Fruit fly (Drosophila melanogaster) whole organism, wandering third instar larva: Measurements from ENCODE around the gene RpS7.

Experiments used
- Abd-B ChIP-seq: fragments of >200 bp; optimal IDR thresholded peaks from 2 replicates; lab custom pipeline; 2017; ENCODE audit warnings: missing biosample characterization, missing genetic modification characterization
- CG32264 ChIP-seq: fragments of 200-800 bp; sonication (Bioruptor generic); optimal IDR thresholded peaks from 2 replicates; lab custom pipeline; 2016; ENCODE audit warnings: missing biosample characterization, missing genetic modification characterization
- CG9705 ChIP-seq: fragments of 200-800 bp; sonication (Bioruptor generic); optimal IDR thresholded peaks from 2 replicates; lab custom pipeline; 2018; ENCODE audit warnings: missing biosample characterization, mild to moderate bottlenecking, missing genetic modification characterization
- CrebA ChIP-seq: fragments of 200-800 bp; sonication (Bioruptor generic); optimal IDR thresholded peaks from 2 replicates; lab custom pipeline; 2016; ENCODE audit warnings: missing biosample characterization, mild to moderate bottlenecking, missing genetic modification characterization, borderline replicate concordance
- Dfd ChIP-seq: fragments of >200 bp; optimal IDR thresholded peaks from 2 replicates; lab custom pipeline; 2017; ENCODE audit warnings: missing biosample characterization, missing genetic modification characterization
- Dif ChIP-seq: fragments of 200-275, 200-300 bp; sonication (Bioruptor generic); optimal IDR thresholded peaks from 2 replicates; lab custom pipeline; 2018; ENCODE audit warnings: missing biosample characterization, missing genetic modification characterization; ENCODE audit not compliant: partially characterized antibody
- GATAd ChIP-seq: sonication (Bioruptor generic); optimal IDR thresholded peaks from 2 replicates; lab custom pipeline; 2016; ENCODE audit warnings: missing biosample characterization, missing genetic modification characterization
- HLH106 ChIP-seq: fragments of 200-800 bp; optimal IDR thresholded peaks from 3 replicates; lab custom pipeline; 2019; ENCODE audit warnings: missing biosample characterization, mild to moderate bottlenecking, missing genetic modification characterization, moderate library complexity
- Hnf4 ChIP-seq: fragments of 200-800 bp; sonication (Bioruptor generic); optimal IDR thresholded peaks from 2 replicates; lab custom pipeline; 2016; ENCODE audit warnings: missing biosample characterization, mild to moderate bottlenecking, missing genetic modification characterization
- Hr78 ChIP-seq: fragments of >200 bp; optimal IDR thresholded peaks from 2 replicates; lab custom pipeline; 2017; ENCODE audit warnings: missing biosample characterization, missing genetic modification characterization
- Hr83 ChIP-seq: fragments of 200-300 bp; sonication (Bioruptor generic); optimal IDR thresholded peaks from 2 replicates; lab custom pipeline; 2016; ENCODE audit warnings: missing biosample characterization, mild to moderate bottlenecking, missing genetic modification characterization, moderate library complexity; ENCODE audit not compliant: poor library complexity, severe bottlenecking
- Jra ChIP-seq: sonication (Bioruptor generic); optimal IDR thresholded peaks from 2 replicates; lab custom pipeline; 2016; ENCODE audit warnings: missing biosample characterization, missing genetic modification characterization
- Mio ChIP-seq: sonication (Bioruptor generic); optimal IDR thresholded peaks from 2 replicates; lab custom pipeline; 2016; ENCODE audit warnings: missing biosample characterization, missing genetic modification characterization
- Myc ChIP-seq: fragments of >200 bp; optimal IDR thresholded peaks from 2 replicates; lab custom pipeline; 2017
- N ChIP-seq: fragments of >200 bp; optimal IDR thresholded peaks from 2 replicates; lab custom pipeline; 2018; ENCODE audit warnings: missing biosample characterization, missing external identifiers, missing genetic modification characterization
- OdsH ChIP-seq: fragments of 200-800 bp; sonication (Bioruptor generic); optimal IDR thresholded peaks from 2 replicates; lab custom pipeline; 2016; ENCODE audit warnings: missing biosample characterization, mild to moderate bottlenecking, missing genetic modification characterization
- Rel ChIP-seq, 2 experiments: fragments of 200-800 bp; sonication (Bioruptor generic) in 1 of 2; optimal IDR thresholded peaks; 2 replicates in 1 of 2; 3 replicates in 1 of 2; lab custom pipeline; 2016 to 2019; ENCODE audit warnings: mild to moderate bottlenecking in 2 of 2, missing biosample characterization in 2 of 2, missing genetic modification characterization in 2 of 2, moderate library complexity in 1 of 2
- Sp1 ChIP-seq: fragments of 200-800 bp; sonication (Bioruptor generic); optimal IDR thresholded peaks from 3 replicates; lab custom pipeline; 2019; ENCODE audit warnings: missing biosample characterization, mild to moderate bottlenecking, missing genetic modification characterization, moderate library complexity
- Vsx2 ChIP-seq: fragments of 200-300, 225-300 bp; sonication (Bioruptor generic); optimal IDR thresholded peaks from 2 replicates; lab custom pipeline; 2018; ENCODE audit warnings: missing biosample characterization, missing genetic modification characterization; ENCODE audit not compliant: partially characterized antibody
- br ChIP-seq: fragments of 200-800 bp; sonication (Bioruptor generic); optimal IDR thresholded peaks from 2 replicates; lab custom pipeline; 2016; ENCODE audit warnings: missing biosample characterization, missing genetic modification characterization
- brk ChIP-seq: fragments of 200-800 bp; sonication (Bioruptor generic); optimal IDR thresholded peaks from 2 replicates; lab custom pipeline; 2016; ENCODE audit warnings: missing biosample characterization, mild to moderate bottlenecking, missing genetic modification characterization
- dl ChIP-seq, 2 experiments: fragments of 175-275, 200-275 bp in 1 of 2; fragments of 200-275 bp in 1 of 2; sonication (Bioruptor generic); optimal IDR thresholded peaks; lab custom pipeline; 2018; ENCODE audit warnings: mild to moderate bottlenecking in 2 of 2, missing biosample characterization in 2 of 2, missing genetic modification characterization in 2 of 2, moderate library complexity in 2 of 2; ENCODE audit not compliant: partially characterized antibody in 2 of 2, insufficient read depth in 1 of 2
- dmrt93B ChIP-seq: fragments of 200-800 bp; sonication (Bioruptor generic); optimal IDR thresholded peaks from 2 replicates; lab custom pipeline; 2018; ENCODE audit warnings: missing biosample characterization, mild to moderate bottlenecking, missing genetic modification characterization
- dsf ChIP-seq: sonication (Bioruptor generic); optimal IDR thresholded peaks from 2 replicates; lab custom pipeline; 2016; ENCODE audit warnings: missing biosample characterization, missing genetic modification characterization, borderline replicate concordance
- ey ChIP-seq: fragments of 200-800 bp; sonication (Bioruptor generic); optimal IDR thresholded peaks from 2 replicates; lab custom pipeline; 2016; ENCODE audit warnings: missing biosample characterization, missing genetic modification characterization
- foxo ChIP-seq, 2 experiments: fragments of 200-800 bp; sonication (Bioruptor generic); optimal IDR thresholded peaks; 2 replicates in 1 of 2; 3 replicates in 1 of 2; lab custom pipeline; 2016 to 2017; ENCODE audit warnings: missing biosample characterization in 2 of 2, missing genetic modification characterization in 2 of 2
- fru ChIP-seq: fragments of 200-800 bp; sonication (Bioruptor generic); optimal IDR thresholded peaks from 3 replicates; lab custom pipeline; 2016; ENCODE audit warnings: missing biosample characterization, mild to moderate bottlenecking, missing genetic modification characterization
- h ChIP-seq: fragments of 200-800 bp; sonication (Bioruptor generic); optimal IDR thresholded peaks from 3 replicates; lab custom pipeline; 2016; ENCODE audit warnings: missing biosample characterization, mild to moderate bottlenecking, missing genetic modification characterization
- jim ChIP-seq: fragments of 175-275, 200-325 bp; sonication (Bioruptor generic); optimal IDR thresholded peaks from 2 replicates; lab custom pipeline; 2016; ENCODE audit warnings: missing biosample characterization, mild to moderate bottlenecking, missing genetic modification characterization
- lola ChIP-seq: fragments of >200 bp; optimal IDR thresholded peaks from 2 replicates; lab custom pipeline; 2017; ENCODE audit warnings: missing biosample characterization, missing genetic modification characterization
- pan ChIP-seq: fragments of >200 bp; optimal IDR thresholded peaks from 2 replicates; lab custom pipeline; 2017
- psq ChIP-seq: fragments of 200-800 bp; sonication (Bioruptor generic); optimal IDR thresholded peaks from 3 replicates; lab custom pipeline; 2017; ENCODE audit warnings: missing biosample characterization, mild to moderate bottlenecking, missing genetic modification characterization, moderate library complexity
- rgr ChIP-seq: fragments of 200-800 bp; sonication (Bioruptor generic); optimal IDR thresholded peaks from 3 replicates; lab custom pipeline; 2016; ENCODE audit warnings: missing biosample characterization, mild to moderate bottlenecking, missing genetic modification characterization
- sage ChIP-seq: fragments of 200-800 bp; sonication (Bioruptor generic); optimal IDR thresholded peaks from 2 replicates; lab custom pipeline; 2016; ENCODE audit warnings: missing biosample characterization, mild to moderate bottlenecking, missing genetic modification characterization
- sv ChIP-seq: fragments of 200-800 bp; sonication (Bioruptor generic); optimal IDR thresholded peaks from 3 replicates; lab custom pipeline; 2016; ENCODE audit warnings: missing biosample characterization, missing genetic modification characterization
- tai ChIP-seq: sonication (Bioruptor generic); optimal IDR thresholded peaks from 2 replicates; lab custom pipeline; 2016; ENCODE audit warnings: missing biosample characterization, missing genetic modification characterization
- usp ChIP-seq: fragments of >200 bp; optimal IDR thresholded peaks from 2 replicates; lab custom pipeline; 2017; ENCODE audit warnings: missing biosample characterization, missing genetic modification characterization
- woc ChIP-seq: sonication (Bioruptor generic); optimal IDR thresholded peaks from 2 replicates; lab custom pipeline; 2016; ENCODE audit warnings: missing biosample characterization, mild to moderate bottlenecking, missing genetic modification characterization

The RpS7 gene

DNA sequence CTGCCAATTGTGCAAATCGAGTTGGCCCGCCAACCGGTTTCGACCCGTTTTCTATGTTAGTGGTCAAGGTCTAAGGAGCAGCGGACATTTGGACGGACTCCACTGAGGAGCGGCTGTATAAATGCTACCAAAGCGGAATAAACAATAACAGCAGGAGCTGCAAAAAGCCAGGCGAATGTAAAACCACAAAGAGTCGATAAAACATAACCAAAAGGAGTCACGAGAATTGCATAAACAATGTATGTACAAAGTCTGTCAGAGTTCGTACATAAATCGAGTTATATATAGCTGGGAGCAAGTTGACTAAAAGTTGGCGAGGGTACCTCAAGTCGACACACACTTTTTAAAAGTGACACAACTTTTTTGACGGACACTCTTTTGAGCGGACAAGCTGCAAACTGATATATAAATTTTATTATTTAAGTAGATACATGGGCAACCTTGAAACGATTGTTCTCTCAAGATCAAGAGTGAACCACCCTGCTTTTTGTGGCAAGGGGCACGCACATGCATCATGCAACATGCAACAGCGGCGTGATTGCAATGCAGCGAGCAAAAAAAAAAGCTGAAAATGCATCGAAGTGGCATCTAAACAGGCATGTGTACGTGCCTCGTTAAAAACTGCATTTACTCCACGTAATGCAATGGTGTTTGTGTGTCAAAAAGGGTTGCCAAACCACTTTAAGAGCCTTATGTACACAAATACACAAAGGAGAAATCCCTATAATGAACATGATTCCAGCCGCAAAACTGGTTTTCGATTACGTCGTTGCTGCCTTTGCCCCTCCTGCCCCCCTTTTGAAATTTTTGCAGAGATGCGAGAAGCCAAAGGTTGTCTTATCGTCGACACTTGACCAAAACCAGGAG, 46.7 kb upstream of the RpS7 start:
- TF ChIP-seq OdsH (GFP tag; lab: Kevin White, UChicago): peak; percentile 91
- TF ChIP-seq Jra (GFP tag; lab: Kevin White, UChicago): peak; percentile 69
- TF ChIP-seq Hr78 (GFP tag; lab: Kevin White, UChicago): no peak
- no peak for TF ChIP-seq Mio (GFP tag; lab: Kevin White, UChicago)
- TF ChIP-seq CG9705 (GFP tag; lab: Kevin White, UChicago): peak; percentile 87
- TF ChIP-seq lola (GFP tag; lab: Kevin White, UChicago): no peak
- TF ChIP-seq fru (GFP tag; lab: Kevin White, UChicago): peak; percentile 89
- TF ChIP-seq Sp1: peak; percentile 97
- TF ChIP-seq psq (GFP tag; lab: Kevin White, UChicago): peak; percentile 96
- TF ChIP-seq usp (GFP tag; lab: Kevin White, UChicago): no peak
- TF ChIP-seq Myc (lab: Kevin White, UChicago): no peak
- TF ChIP-seq Hr83: no peak
- TF ChIP-seq br (GFP tag; lab: Kevin White, UChicago): peak; percentile 90
- TF ChIP-seq woc: peak; percentile 62
- TF ChIP-seq Dfd (GFP tag; lab: Kevin White, UChicago): no peak
- peak; percentile 93 for TF ChIP-seq rgr (GFP tag; lab: Kevin White, UChicago)
- TF ChIP-seq sage (GFP tag; lab: Kevin White, UChicago): peak; percentile 88
- peak; percentile 32 for TF ChIP-seq Dif (GFP tag; lab: Kevin White, UChicago)
- peak; percentile 65 for TF ChIP-seq dsf (GFP tag; lab: Kevin White, UChicago)
- peak; percentile 51 for TF ChIP-seq Vsx2
- TF ChIP-seq brk: peak; percentile 81
- TF ChIP-seq foxo (GFP tag; optimal IDR thresholded peaks at IDR 0.05; lab: Kevin White, UChicago): peak in 1 of 2 experiments; percentile 89
- peak; percentile 70 for TF ChIP-seq dmrt93B (GFP tag; lab: Kevin White, UChicago)
- peak; percentile 74 for TF ChIP-seq CG32264 (GFP tag; lab: Kevin White, UChicago)
- TF ChIP-seq pan (lab: Kevin White, UChicago): no peak
- TF ChIP-seq h: peak; percentile 97
- peak; percentile 65 for TF ChIP-seq tai (GFP tag; lab: Kevin White, UChicago)
- TF ChIP-seq N (GFP tag; lab: Kevin White, UChicago): no peak
- peak; percentile 78 for TF ChIP-seq Hnf4 (GFP tag; lab: Kevin White, UChicago)
- peak; percentile 91 for TF ChIP-seq ey (GFP tag; lab: Kevin White, UChicago)
- no peak for TF ChIP-seq sv (GFP tag; lab: Kevin White, UChicago)
- no peak for TF ChIP-seq Abd-B (GFP tag; lab: Kevin White, UChicago)
- TF ChIP-seq Rel (GFP tag; optimal IDR thresholded peaks at IDR 0.05; lab: Kevin White, UChicago): peak; percentile 94
- TF ChIP-seq Rel (tag; optimal IDR thresholded peaks at IDR 0.05; lab: Kevin White, UChicago): peak; percentile 89
- TF ChIP-seq jim (GFP tag; lab: Kevin White, UChicago): no peak
- TF ChIP-seq CrebA (GFP tag; lab: Kevin White, UChicago): peak; percentile 74
- peak in 1 of 2 experiments; percentile 32 for TF ChIP-seq dl (GFP tag; optimal IDR thresholded peaks at IDR 0.05; lab: Kevin White, UChicago; ENCODE audit: insufficient read depth in 1 of 2, partially characterized antibody in 2 of 2)
- peak; percentile 96 for TF ChIP-seq HLH106 (tag; lab: Kevin White, UChicago)
- no peak for TF ChIP-seq GATAd (GFP tag; lab: Kevin White, UChicago)
- TF ChIP-seq, all 38 proteins: peak for 25

DNA sequence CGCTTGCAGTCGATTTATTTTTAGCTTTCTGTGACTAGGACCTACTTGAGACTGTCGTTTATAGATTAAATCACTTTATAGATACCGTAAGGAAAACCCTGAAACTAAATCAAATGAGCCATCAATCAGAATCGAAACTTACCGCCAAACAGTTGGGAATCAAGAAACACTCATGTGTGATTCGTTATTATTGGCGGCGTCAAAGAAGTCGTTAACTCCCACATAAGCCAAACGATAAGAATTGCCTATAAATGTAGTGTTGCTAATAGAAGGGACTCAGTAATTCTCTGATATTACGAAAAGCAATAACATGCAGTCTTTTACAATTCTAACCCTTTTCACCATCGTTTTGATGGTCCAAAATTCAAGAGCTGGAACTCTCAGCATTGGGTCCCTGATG, 44.1 kb upstream of the RpS7 start, which contains the start of gene CG18404:
Gene CG18404 (plus strand): TSS at position 301 of the 400 bp plus-strand sequence.
- TF ChIP-seq Hr78 (GFP tag; lab: Kevin White, UChicago) (no peak), GATAd (GFP tag; lab: Kevin White, UChicago) (no peak), CrebA (GFP tag; lab: Kevin White, UChicago) (no peak), usp (GFP tag; lab: Kevin White, UChicago) (no peak), psq (GFP tag; lab: Kevin White, UChicago) (no peak), dmrt93B (GFP tag; lab: Kevin White, UChicago) (no peak), Jra (GFP tag; lab: Kevin White, UChicago) (no peak), ey (GFP tag; lab: Kevin White, UChicago) (no peak), sage (GFP tag; lab: Kevin White, UChicago) (no peak), fru (GFP tag; lab: Kevin White, UChicago) (no peak), jim (GFP tag; lab: Kevin White, UChicago) (no peak), Hr83 (no peak), Dif (GFP tag; lab: Kevin White, UChicago) (no peak), Mio (GFP tag; lab: Kevin White, UChicago) (no peak), CG32264 (GFP tag; lab: Kevin White, UChicago) (no peak), Rel (GFP tag; optimal IDR thresholded peaks at IDR 0.05; lab: Kevin White, UChicago) (no peak), Rel (tag; optimal IDR thresholded peaks at IDR 0.05; lab: Kevin White, UChicago) (no peak), Dfd (GFP tag; lab: Kevin White, UChicago) (no peak), h (no peak), br (GFP tag; lab: Kevin White, UChicago) (no peak), lola (GFP tag; lab: Kevin White, UChicago) (no peak)
